Worm (Caenorhabditis elegans) whole organism, mixed stage, embryonic: ENCODE results near the gene tag-273.

Experiments used
- M03D4.4 ChIP-seq: sonication (generic microtip); optimal IDR thresholded peaks from 2 replicates; lab custom pipeline; 2017; ENCODE audit warnings: mild to moderate bottlenecking, missing genetic modification characterization, missing compliant biosample characterization
- bed-3 ChIP-seq: fragments of 200-800 bp; sonication (Bioruptor generic); optimal IDR thresholded peaks from 3 replicates; lab custom pipeline; 2018; ENCODE audit warnings: mild to moderate bottlenecking, missing genetic modification characterization, moderate library complexity, missing compliant biosample characterization
- blmp-1 ChIP-seq: fragments of 150-350 bp; optimal IDR thresholded peaks from 2 replicates; lab custom pipeline; 2014; ENCODE audit warnings: missing biosample characterization, missing genetic modification characterization
- ceh-43 ChIP-seq: fragments of 200-800 bp; sonication (Bioruptor generic); optimal IDR thresholded peaks from 2 replicates; lab custom pipeline; 2018; ENCODE audit warnings: mild to moderate bottlenecking, missing genetic modification characterization, moderate library complexity, missing compliant biosample characterization
- ceh-83 ChIP-seq: fragments of 200-800 bp; sonication (Bioruptor generic); optimal IDR thresholded peaks from 2 replicates; lab custom pipeline; 2018; ENCODE audit warnings: mild to moderate bottlenecking, missing genetic modification characterization, missing compliant biosample characterization
- ces-1 ChIP-seq: fragments of 150-350 bp; optimal IDR thresholded peaks from 2 replicates; lab custom pipeline; 2014; ENCODE audit warnings: missing biosample characterization, missing genetic modification reagents, missing genetic modification characterization
- cnd-1 ChIP-seq: fragments of 200-800 bp; sonication (Bioruptor generic); optimal IDR thresholded peaks from 2 replicates; lab custom pipeline; 2018; ENCODE audit warnings: mild to moderate bottlenecking, missing genetic modification characterization, missing compliant biosample characterization
- drap-1 ChIP-seq: fragments of 200-800 bp; sonication (Bioruptor generic); optimal IDR thresholded peaks from 3 replicates; lab custom pipeline; 2018; ENCODE audit warnings: mild to moderate bottlenecking, missing genetic modification characterization, missing compliant biosample characterization
- elt-1 ChIP-seq: sonication (generic microtip); optimal IDR thresholded peaks from 2 replicates; lab custom pipeline; 2017; ENCODE audit warnings: missing genetic modification characterization, mild to moderate bottlenecking, missing compliant biosample characterization, antibody characterized with exemption, moderate library complexity, borderline replicate concordance; ENCODE audit not compliant: insufficient read depth
- elt-3 ChIP-seq: fragments of 150-350 bp; optimal IDR thresholded peaks from 2 replicates; lab custom pipeline; 2014; ENCODE audit warnings: missing biosample characterization, missing genetic modification characterization
- flh-1 ChIP-seq: fragments of 200-800 bp; sonication (Bioruptor generic); optimal IDR thresholded peaks from 2 replicates; lab custom pipeline; 2018; ENCODE audit warnings: mild to moderate bottlenecking, missing genetic modification characterization, moderate library complexity, missing compliant biosample characterization
- ham-2 ChIP-seq: fragments of 200-800 bp; sonication (Bioruptor generic); optimal IDR thresholded peaks from 2 replicates; lab custom pipeline; 2018; ENCODE audit warnings: mild to moderate bottlenecking, missing genetic modification characterization, missing compliant biosample characterization
- hlh-1 ChIP-seq: fragments of 150-350 bp; optimal IDR thresholded peaks from 2 replicates; lab custom pipeline; 2014; ENCODE audit warnings: missing biosample characterization, missing genetic modification reagents, missing genetic modification characterization
- lin-13 ChIP-seq: fragments of 150-350 bp; optimal IDR thresholded peaks from 2 replicates; lab custom pipeline; 2014; ENCODE audit warnings: missing biosample characterization, missing genetic modification characterization
- lin-32 ChIP-seq: fragments of 200-800 bp; sonication (Bioruptor generic); optimal IDR thresholded peaks from 2 replicates; lab custom pipeline; 2018; ENCODE audit warnings: mild to moderate bottlenecking, missing genetic modification characterization, missing compliant biosample characterization
- lsy-2 ChIP-seq: fragments of 150-350 bp; optimal IDR thresholded peaks from 2 replicates; lab custom pipeline; 2014; ENCODE audit warnings: missing biosample characterization, missing genetic modification characterization
- mab-5 ChIP-seq: fragments of 150-350 bp; optimal IDR thresholded peaks from 2 replicates; lab custom pipeline; 2014; ENCODE audit warnings: missing biosample characterization, missing genetic modification characterization
- mep-1 ChIP-seq: fragments of 150-350 bp; optimal IDR thresholded peaks from 2 replicates; lab custom pipeline; 2017; ENCODE audit warnings: missing biosample characterization, missing genetic modification reagents, missing genetic modification characterization, inconsistent platforms
- mls-2 ChIP-seq: sonication (generic microtip); optimal IDR thresholded peaks from 2 replicates; lab custom pipeline; 2016; ENCODE audit warnings: mild to moderate bottlenecking, missing genetic modification characterization, moderate library complexity, missing compliant biosample characterization
- nhr-12 ChIP-seq: fragments of 150-350 bp; optimal IDR thresholded peaks from 2 replicates; lab custom pipeline; 2014; ENCODE audit warnings: missing biosample characterization, missing genetic modification characterization
- nhr-2 ChIP-seq: fragments of 150-350 bp; optimal IDR thresholded peaks from 2 replicates; lab custom pipeline; 2014; ENCODE audit warnings: missing biosample characterization, missing genetic modification characterization
- nhr-237 ChIP-seq: fragments of 150-350 bp; optimal IDR thresholded peaks from 2 replicates; lab custom pipeline; 2014; ENCODE audit warnings: missing biosample characterization, missing genetic modification characterization
- nhr-28 ChIP-seq: fragments of 150-350 bp; optimal IDR thresholded peaks from 2 replicates; lab custom pipeline; 2014; ENCODE audit warnings: missing biosample characterization, missing genetic modification characterization
- nhr-76 ChIP-seq: sonication (generic microtip); optimal IDR thresholded peaks from 2 replicates; lab custom pipeline; 2017; ENCODE audit warnings: missing biosample characterization, missing genetic modification characterization
- pha-4 ChIP-seq: fragments of 150-350 bp; optimal IDR thresholded peaks from 2 replicates; lab custom pipeline; 2018; ENCODE audit warnings: missing biosample characterization, missing genetic modification reagents, missing genetic modification characterization
- sem-2 ChIP-seq: fragments of 200-800 bp; sonication (Bioruptor generic); optimal IDR thresholded peaks from 2 replicates; lab custom pipeline; 2018; ENCODE audit warnings: mild to moderate bottlenecking, missing genetic modification characterization, missing compliant biosample characterization
- sptf-1 ChIP-seq: sonication (generic microtip); optimal IDR thresholded peaks from 2 replicates; lab custom pipeline; 2017; ENCODE audit warnings: mild to moderate bottlenecking, missing genetic modification characterization, moderate library complexity, missing compliant biosample characterization
- tbx-8 ChIP-seq: fragments of 200-800 bp; sonication (Bioruptor generic); optimal IDR thresholded peaks from 2 replicates; lab custom pipeline; 2018; ENCODE audit warnings: mild to moderate bottlenecking, missing genetic modification characterization, moderate library complexity, missing compliant biosample characterization
- unc-120 ChIP-seq: sonication (generic microtip); optimal IDR thresholded peaks from 2 replicates; lab custom pipeline; 2017; ENCODE audit warnings: missing genetic modification characterization, missing compliant biosample characterization; ENCODE audit not compliant: poor library complexity, severe bottlenecking
- unc-39 ChIP-seq: fragments of 150-350 bp; optimal IDR thresholded peaks from 2 replicates; lab custom pipeline; 2014; ENCODE audit warnings: missing biosample characterization, missing genetic modification characterization
- unc-62 ChIP-seq: fragments of 150-350 bp; optimal IDR thresholded peaks from 2 replicates; lab custom pipeline; 2014; ENCODE audit warnings: missing biosample characterization, missing genetic modification reagents, missing genetic modification characterization
- zip-8 ChIP-seq: fragments of 150-350 bp; optimal IDR thresholded peaks from 2 replicates; lab custom pipeline; 2014; ENCODE audit warnings: missing biosample characterization, missing genetic modification characterization
- ztf-11 ChIP-seq: fragments of 150-350 bp; optimal IDR thresholded peaks from 2 replicates; lab custom pipeline; 2014; ENCODE audit warnings: missing biosample characterization, missing genetic modification characterization

Gene tag-273

DNA sequence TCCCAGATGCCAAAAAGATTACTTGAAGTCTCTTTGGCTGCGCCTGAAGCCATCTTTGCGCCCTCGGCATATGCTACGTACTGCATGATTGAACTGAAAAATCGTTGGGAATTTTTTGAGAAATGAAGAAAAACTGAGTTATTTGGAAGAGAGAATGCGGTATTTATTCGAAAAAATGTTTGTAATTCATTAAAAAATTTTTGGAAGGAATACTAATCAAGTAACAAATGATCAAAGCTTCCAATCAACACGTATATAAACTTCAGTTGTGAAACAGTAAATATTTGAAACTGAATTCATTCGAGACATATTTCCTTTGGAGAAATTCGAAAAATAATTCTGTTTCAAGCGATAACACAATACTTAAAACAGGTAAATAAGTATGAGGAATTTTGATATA, 37.6 kb upstream of the tag-273 start, which contains the start of gene pals-29:
pals-29 (minus strand) TSS at position 101 of the 400 bp plus-strand sequence.
- no peak for TF ChIP-seq M03D4.4 (tag; lab: Kevin White, UChicago)
- no peak for TF ChIP-seq sem-2 (GFP tag; lab: Kevin White, UChicago)
- no peak for TF ChIP-seq nhr-2 (tag; lab: Kevin White, UChicago)
- no peak for TF ChIP-seq nhr-12
- no peak for TF ChIP-seq bed-3 (GFP tag; lab: Kevin White, UChicago)
- TF ChIP-seq drap-1 = no peak
- no peak for TF ChIP-seq sptf-1 (tag; lab: Kevin White, UChicago)
- no peak for TF ChIP-seq pha-4 (tag; lab: Kevin White, UChicago)
- TF ChIP-seq cnd-1 = no peak
- TF ChIP-seq unc-62 (GFP tag; lab: Kevin White, UChicago) = no peak
- no peak for TF ChIP-seq blmp-1 (tag; lab: Kevin White, UChicago)
- TF ChIP-seq ztf-11 = no peak
- TF ChIP-seq hlh-1 = no peak

DNA sequence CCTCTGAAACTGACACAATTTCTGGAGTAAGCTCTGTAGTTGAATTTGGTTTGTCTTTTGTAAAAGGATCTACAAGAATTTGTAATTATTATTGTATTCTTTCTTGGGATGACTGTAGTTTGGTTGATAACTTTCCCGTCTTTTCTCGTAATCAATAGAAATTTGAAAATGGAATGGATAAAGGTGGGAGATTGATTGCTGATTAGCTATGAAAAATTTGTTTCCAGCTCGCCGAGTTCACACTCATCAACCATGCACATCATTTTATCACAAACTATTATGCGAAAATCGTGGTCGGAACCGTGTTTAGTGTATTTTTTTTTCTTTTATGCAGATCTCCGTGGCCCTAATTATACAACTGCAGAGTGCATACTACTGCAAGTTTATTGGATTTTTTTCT, 31.9 kb upstream of the tag-273 start, which contains the start of gene T27E7.5:
T27E7.5 (plus strand) TSS at position 253 of the 400 bp plus-strand sequence.
- TF ChIP-seq drap-1 (no peak), ces-1 (no peak), pha-4 (tag; lab: Kevin White, UChicago) (no peak), mep-1 (tag; lab: Kevin White, UChicago) (no peak), lsy-2 (tag; lab: Kevin White, UChicago) (no peak), nhr-12 (no peak), hlh-1 (no peak), ceh-83 (GFP tag; lab: Kevin White, UChicago) (no peak), M03D4.4 (tag; lab: Kevin White, UChicago) (no peak), ceh-43 (GFP tag; lab: Kevin White, UChicago) (no peak)

DNA sequence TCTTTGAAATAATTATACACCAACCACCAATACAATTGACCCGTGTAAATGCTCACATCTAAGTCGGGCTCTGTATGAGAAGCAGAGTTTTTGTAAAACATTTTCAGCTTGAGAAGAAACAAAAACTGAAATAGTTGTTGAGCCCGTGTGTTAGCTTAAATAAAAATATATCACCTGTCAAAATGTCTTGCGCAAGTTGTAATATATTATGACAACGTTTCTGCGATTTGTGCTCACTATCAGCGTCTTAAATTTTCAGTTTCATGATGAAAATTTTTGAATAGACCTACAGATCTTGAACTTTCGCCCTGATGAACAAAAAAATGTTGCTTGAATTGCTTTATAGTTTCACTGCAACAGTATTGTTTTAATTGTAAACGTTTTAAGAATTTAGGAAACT, 30.0 kb upstream of the tag-273 start, which contains the start of gene T27E7.4:
T27E7.4 (minus strand) TSS at position 101 of the 400 bp plus-strand sequence.
- TF ChIP-seq unc-39 (tag; lab: Kevin White, UChicago) (no peak), lin-32 (no peak), mls-2 (no peak), zip-8 (no peak), nhr-12 (no peak), mab-5 (tag; lab: Kevin White, UChicago) (no peak), nhr-237 (no peak), nhr-76 (no peak), lin-13 (tag; lab: Kevin White, UChicago) (no peak), bed-3 (GFP tag; lab: Kevin White, UChicago) (no peak)
- TF ChIP-seq, all 35 proteins: peak for 0

DNA sequence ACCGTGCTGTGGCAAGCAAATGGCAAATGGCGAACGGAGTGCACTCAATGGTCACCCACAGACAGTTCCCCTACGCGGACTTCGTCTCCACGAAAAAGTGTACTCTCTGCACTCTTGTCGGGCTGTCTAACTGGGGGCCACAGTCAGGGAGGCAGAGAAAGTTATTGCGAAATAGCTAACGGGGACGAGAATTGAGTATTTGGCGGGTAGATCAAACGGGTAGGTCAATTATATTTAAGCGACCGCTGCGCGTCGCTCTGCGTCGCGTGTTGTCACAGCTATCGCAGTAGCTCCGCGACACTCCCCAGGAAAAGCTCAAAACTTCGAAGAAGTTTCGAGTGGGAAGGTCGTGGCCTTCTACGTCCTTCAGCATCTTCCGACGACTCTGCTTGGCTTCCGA, 27.4 kb upstream of the tag-273 start:
- TF ChIP-seq blmp-1 (tag; lab: Kevin White, UChicago) (peak; percentile 9), hlh-1 (no peak), nhr-2 (tag; lab: Kevin White, UChicago) (no peak), M03D4.4 (tag; lab: Kevin White, UChicago) (no peak), elt-1 (tag; lab: Kevin White, UChicago) (no peak), ham-2 (GFP tag; lab: Kevin White, UChicago) (no peak), zip-8 (no peak)
- TF ChIP-seq, all 35 proteins: peak for 1

DNA sequence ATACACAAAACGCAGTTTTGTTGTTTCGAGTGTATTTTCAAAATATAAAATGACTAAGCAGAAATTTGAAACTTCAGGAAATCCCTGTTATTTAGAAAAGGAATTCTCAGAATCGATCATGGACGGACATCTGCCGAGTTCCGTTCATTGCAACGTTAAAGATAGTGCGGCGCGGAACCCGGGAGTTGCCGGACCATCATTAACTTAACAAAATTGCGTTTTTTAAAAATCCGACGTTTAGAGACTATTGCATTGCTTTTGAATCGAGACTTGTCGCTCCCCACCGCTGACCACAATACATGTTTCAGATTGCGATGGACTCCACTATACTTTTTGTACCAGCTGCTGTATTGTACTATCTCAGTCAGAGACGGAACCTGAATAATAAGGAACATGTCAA, 25.1 kb upstream of the tag-273 start:
- TF ChIP-seq blmp-1 (tag; lab: Kevin White, UChicago) (no peak), nhr-28 (tag; lab: Kevin White, UChicago) (no peak), flh-1 (GFP tag; lab: Kevin White, UChicago) (no peak), sptf-1 (tag; lab: Kevin White, UChicago) (no peak), nhr-76 (no peak), mab-5 (tag; lab: Kevin White, UChicago) (no peak), nhr-12 (no peak), ceh-83 (GFP tag; lab: Kevin White, UChicago) (no peak), sem-2 (GFP tag; lab: Kevin White, UChicago) (no peak), cnd-1 (no peak), lin-13 (tag; lab: Kevin White, UChicago) (no peak)
- TF ChIP-seq, all 35 proteins: peak for 0

DNA sequence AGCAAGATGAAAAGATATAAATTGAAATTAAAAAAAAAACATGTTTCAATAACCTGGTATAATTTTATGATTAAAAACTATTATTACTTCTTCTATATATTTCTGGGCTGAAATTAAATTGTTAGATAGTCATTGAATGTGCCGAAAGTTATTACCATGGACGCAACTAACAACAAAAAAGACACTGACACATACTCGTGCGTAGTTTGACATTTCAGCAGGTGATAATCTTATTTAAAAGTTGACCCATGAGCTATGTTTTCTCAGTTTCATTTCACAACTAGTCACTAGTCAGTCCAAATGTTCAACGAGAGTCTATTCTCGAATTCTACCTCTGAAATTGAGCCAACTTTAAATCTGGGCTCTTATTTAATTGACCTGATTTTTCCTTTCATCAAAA, 23.8 kb upstream of the tag-273 start, which contains the start of gene T27E7.3:
T27E7.3 (plus strand) TSS at position 301 of the 400 bp plus-strand sequence.
- TF ChIP-seq tbx-8 (GFP tag; lab: Kevin White, UChicago) = no peak
- TF ChIP-seq elt-1 (tag; lab: Kevin White, UChicago) = no peak
- TF ChIP-seq elt-3 (tag; lab: Kevin White, UChicago) = no peak
- no peak for TF ChIP-seq nhr-76
- TF ChIP-seq unc-62 (GFP tag; lab: Kevin White, UChicago) = no peak
- TF ChIP-seq hlh-1 = no peak
- TF ChIP-seq unc-39 (tag; lab: Kevin White, UChicago) = no peak
- TF ChIP-seq unc-120 = no peak
- no peak for TF ChIP-seq pha-4 (tag; lab: Kevin White, UChicago)
- no peak for TF ChIP-seq ztf-11
- TF ChIP-seq mls-2 = no peak
- no peak for TF ChIP-seq flh-1 (GFP tag; lab: Kevin White, UChicago)
- no peak for TF ChIP-seq drap-1
- TF ChIP-seq ceh-43 (GFP tag; lab: Kevin White, UChicago) = no peak
- no peak for TF ChIP-seq ces-1
- no peak for TF ChIP-seq sptf-1 (tag; lab: Kevin White, UChicago)
- no peak for TF ChIP-seq zip-8
